Worm (Caenorhabditis elegans): ENCODE data around the gene ykt-6.

ce11 chrIII:7272828-7273227 is 14.6 kb downstream of the ykt-6 start:
- TF ChIP-seq ztf-23 (GFP tag; IDR thresholded peaks at IDR 0.05) (no peak), T22C8.4 (GFP tag; IDR thresholded peaks at IDR 0.05) (no peak), flt-1 (GFP tag; IDR thresholded peaks at IDR 0.05) (no peak), cog-1 (tag; optimal IDR thresholded peaks at IDR 0.05) (no peak), ztf-29 (GFP tag; IDR thresholded peaks at IDR 0.05) (no peak), tab-1 (GFP tag; IDR thresholded peaks at IDR 0.05) (no peak), klf-2 (GFP tag; conservative IDR thresholded peaks at IDR 0.05) (no peak), ref-1 (GFP tag; conservative IDR thresholded peaks at IDR 0.05) (no peak)
